Fruit fly (Drosophila melanogaster) ovary, adult (tissue): ENCODE results near the gene tho2.
A peak's percentile ranks its signal among the peaks of the same experiment; 100 is the strongest.

Experiments
- CG17801 ChIP-seq: fragments of 200-800 bp; optimal IDR thresholded peaks from 2 replicates; lab custom pipeline; 2019; ENCODE audit warnings: missing biosample characterization, mild to moderate bottlenecking, missing genetic modification characterization, moderate library complexity; ENCODE audit not compliant: partially characterized antibody

tho2 gene

DNA sequence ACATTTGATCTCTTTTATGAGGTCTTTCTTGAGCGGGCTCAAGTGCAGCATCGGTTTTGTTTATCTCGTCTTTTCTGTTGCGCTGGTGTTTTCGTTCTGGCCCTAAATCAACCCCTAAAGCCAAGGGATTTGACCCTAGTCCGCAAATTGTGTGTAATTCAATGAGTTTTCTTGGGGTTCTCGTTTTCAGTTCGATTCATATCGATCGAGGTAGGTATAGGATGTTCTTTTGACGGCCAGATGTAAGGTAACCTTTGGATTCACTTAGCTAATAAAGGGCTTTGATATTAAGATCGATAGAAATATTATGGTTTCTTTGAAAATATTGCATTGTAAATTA is 20.2 kb upstream of the tho2 start:
- no peak for TF ChIP-seq CG17801 (GFP tag; lab: Kevin White, UChicago)

dm6 chr2L:2164520-2165237 is 19.7 kb upstream of the tho2 start:
- no peak for TF ChIP-seq CG17801 (GFP tag; lab: Kevin White, UChicago)

- TF ChIP-seq CG17801 (GFP tag; lab: Kevin White, UChicago), result no peak
Observed at dm6 chr2L:2163568-2163953, 18.6 kb upstream of the tho2 start.

- no peak for TF ChIP-seq CG17801 (GFP tag; lab: Kevin White, UChicago)
Observed at dm6 chr2L:2162729-2163567, 18.0 kb upstream of the tho2 start.

dm6 chr2L:2162281-2162680 is 17.3 kb upstream of the tho2 start:
- no peak for TF ChIP-seq CG17801 (GFP tag; lab: Kevin White, UChicago)

DNA sequence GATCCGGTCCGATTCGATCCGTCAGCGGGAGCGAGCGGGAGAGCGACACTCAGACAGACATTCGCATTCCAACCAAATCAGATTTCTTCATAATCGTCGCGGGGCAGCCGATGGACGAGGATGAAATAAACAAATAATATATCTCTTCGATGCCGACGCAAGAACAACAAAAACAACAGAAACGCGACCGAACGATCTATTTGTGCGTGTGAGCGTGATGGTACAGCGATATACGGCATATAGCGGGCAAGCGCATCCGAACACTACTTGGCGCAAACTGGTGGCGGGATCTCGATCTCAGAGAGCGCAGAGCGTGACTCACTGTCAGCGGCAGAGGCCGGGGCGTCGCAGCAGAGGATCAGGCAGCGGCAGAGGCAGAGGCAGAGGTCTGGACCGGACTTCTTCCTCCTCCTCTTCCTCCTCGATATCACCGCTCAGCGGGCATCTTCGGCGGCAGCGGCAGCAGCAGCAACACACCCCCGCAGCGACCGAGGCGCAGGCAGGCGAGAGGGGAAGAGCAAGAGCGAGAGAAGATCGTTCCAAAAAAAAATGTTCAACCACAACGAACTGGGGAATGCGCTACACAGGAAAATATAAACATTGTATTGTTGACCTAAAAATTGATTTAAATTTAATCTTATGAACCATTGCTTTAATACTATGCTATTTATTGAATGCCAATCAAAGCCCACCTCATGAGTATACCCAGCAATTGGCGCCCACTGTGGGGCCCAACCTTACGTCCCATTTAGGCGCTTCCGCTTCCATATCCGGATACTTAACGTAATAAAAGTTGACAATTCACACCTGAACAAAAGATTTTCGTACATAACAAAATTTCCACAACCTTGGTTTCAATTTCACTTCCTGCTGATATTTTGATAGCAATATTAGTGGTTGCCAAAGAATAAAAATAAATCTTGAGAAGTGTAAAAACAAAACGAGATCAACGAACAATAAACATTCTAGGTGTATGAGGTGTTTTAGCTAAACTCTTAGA is 16.6 kb upstream of the tho2 start:
- no peak for TF ChIP-seq CG17801 (GFP tag; lab: Kevin White, UChicago)

DNA sequence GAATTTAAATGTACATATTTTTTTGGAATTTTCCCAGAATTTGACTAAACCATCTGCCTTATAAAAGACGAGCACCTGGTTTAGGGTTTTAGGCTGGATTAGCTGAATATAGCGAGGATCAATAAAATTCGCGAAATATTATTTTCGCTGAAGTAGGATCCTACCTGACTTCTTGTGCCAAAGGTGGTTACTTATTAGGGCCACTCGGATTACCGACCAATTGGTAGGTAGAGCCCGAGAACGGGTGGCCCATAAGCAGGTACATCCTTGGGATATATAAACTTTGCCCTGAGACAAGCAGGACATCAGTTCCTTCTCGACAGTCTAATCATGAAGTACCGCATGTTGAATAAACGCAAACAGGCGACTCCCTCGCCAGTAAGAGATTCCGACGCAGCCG is 10.5 kb upstream of the tho2 start, which contains the start of gene CG15382:
CG15382 (plus strand) TSS at position 301 of the 400 bp plus-strand sequence.
- TF ChIP-seq CG17801 (GFP tag; lab: Kevin White, UChicago), result no peak

dm6 chr2L:2151544-2152290 is 6.7 kb upstream of the tho2 start, which contains the start of gene AIF:
AIF (plus strand) TSS chr2L:2151754.
- peak; percentile 3 for TF ChIP-seq CG17801 (GFP tag; lab: Kevin White, UChicago)

DNA sequence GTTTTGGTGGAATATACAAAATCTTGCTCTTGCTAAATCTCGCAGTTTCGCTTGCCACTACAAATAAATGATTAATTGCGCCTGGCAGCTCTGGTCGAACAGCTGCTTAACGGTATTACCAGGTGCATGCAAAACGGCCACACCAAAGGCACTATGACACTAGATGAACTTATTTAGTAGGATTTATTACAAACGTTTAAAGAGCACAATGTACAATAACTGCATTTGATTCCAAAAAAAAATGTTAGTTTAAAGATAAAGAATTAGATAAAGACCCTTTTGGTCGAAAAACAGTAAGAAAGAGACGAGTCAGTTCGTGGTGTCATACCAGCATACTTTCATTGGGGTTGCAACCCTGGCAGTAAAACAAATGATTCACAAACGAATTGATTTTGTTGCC is 2.2 kb upstream of the tho2 start, which contains the start of the genes CG11723 and Tbcd:
CG11723 (minus strand) TSS at position 68 of the 400 bp plus-strand sequence.
Tbcd (plus strand) TSS at position 311 of the 400 bp plus-strand sequence.
- TF ChIP-seq CG17801 (GFP tag; lab: Kevin White, UChicago), result peak; percentile 96

DNA sequence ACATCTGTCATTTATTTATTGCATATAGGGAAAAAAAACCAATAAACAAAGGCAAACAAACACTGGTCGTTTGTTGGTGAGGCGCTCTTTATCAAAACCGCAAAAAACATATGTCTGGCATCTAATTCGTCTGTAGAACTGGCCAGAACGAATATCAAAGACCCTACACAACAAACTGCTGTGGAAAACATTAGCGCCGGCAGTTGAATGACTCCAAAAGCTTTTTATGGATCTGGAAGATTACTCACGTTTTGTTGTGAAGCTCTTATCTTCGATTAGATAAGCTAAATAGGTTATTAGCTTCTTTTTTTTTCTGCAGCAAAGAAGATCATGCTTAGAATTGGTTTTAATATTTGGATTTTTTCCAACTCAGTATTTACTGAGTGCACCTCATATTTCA is 12.0 kb downstream of the tho2 start:
- TF ChIP-seq CG17801 (GFP tag; lab: Kevin White, UChicago), result no peak

dm6 chr2L:2132215-2132614 is 12.8 kb downstream of the tho2 start:
- TF ChIP-seq CG17801 (GFP tag; lab: Kevin White, UChicago), result no peak

DNA sequence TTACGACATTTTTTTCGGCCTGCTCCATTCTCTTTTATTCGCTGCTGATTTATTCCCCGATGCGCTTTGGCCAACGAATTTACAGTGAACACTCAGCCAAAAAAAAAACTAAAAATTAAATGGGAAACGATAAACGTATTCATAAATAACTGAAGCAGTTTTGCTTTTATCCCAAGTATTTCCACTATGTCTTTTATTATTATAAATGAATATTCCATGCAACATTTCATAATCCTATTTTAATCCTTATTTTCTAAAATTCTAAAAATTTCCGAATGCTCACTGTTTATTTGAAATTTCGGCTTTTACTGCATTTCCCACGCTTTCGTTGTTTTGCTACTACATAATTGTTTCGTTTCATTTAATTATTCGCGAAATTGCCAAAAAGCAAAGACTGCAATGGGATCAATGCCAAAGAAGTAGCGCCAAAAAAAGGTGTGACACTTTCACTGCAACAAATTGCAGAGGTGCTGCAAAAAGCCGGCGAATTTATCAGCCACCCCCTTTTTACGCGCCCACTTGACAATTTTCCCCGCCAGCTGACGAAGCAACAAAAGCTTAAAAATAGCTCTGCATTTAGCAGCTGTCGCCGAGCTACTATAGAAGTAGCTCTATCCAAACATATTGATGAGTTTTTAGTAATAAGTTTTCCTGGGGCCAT is 13.4 kb downstream of the tho2 start:
- peak; percentile 69 for TF ChIP-seq CG17801 (GFP tag; lab: Kevin White, UChicago)
